Worm (Caenorhabditis elegans): ENCODE measurements around the gene C27D9.2.
A peak's percentile ranks its signal among the peaks of the same experiment; 100 is the strongest.

The C27D9.2 gene

DNA sequence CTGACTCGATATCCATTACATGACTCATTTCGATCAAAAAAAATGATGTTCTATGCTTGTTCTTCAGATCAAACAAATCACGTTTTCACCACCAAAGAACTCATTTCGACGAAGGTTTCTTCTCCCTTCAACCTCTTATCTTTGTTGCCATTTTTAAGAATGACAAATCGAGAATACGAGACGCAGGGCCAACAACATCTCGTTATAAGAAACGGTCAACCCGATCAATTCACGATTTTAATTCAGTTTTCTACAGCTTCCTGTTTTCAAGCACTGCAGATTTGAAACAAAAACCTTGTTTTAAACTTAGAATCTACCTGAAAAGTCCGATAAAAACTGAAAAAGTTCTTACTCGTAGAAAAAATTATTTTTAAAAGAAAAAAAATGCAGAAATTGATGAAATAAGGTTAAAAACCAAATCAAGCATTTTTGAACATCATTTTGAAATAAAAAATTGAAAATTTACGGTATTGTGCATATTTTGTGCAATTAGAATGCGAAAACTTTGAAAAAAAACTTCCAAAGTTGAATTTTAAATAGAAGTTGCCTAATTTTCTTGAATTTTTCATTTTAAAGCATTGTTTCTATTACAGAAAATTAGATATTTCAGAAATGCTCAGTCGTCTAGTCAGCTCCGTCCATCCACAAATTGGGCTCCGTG is 15.0 kb downstream of the C27D9.2 start, which contains the start of gene acs-11:
Gene acs-11 (plus strand): TSS at position 611 of the 661 bp plus-strand sequence.
- TF ChIP-seq Y55F3AM.14 (GFP tag; optimal IDR thresholded peaks at IDR 0.05): no peak
- TF ChIP-seq nhr-6 (tag; optimal IDR thresholded peaks at IDR 0.05): peak; percentile 0
- no peak for TF ChIP-seq snpc-4 (tag; optimal IDR thresholded peaks at IDR 0.05)
- TF ChIP-seq sma-3 (GFP tag; optimal IDR thresholded peaks at IDR 0.05): peak; percentile 11
- no peak for TF ChIP-seq nhr-237 (tag; optimal IDR thresholded peaks at IDR 0.05)
- TF ChIP-seq gmeb-1 (tag; optimal IDR thresholded peaks at IDR 0.05): peak; percentile 4
- no peak for TF ChIP-seq nhr-12 (tag; optimal IDR thresholded peaks at IDR 0.05)
- TF ChIP-seq lin-39 (tag; optimal IDR thresholded peaks at IDR 0.05): no peak
- no peak for TF ChIP-seq lin-13 (GFP tag; optimal IDR thresholded peaks at IDR 0.05)
- no peak for TF ChIP-seq aly-2 (tag; optimal IDR thresholded peaks at IDR 0.05)
- no peak for TF ChIP-seq ztf-1 (GFP tag; conservative IDR thresholded peaks at IDR 0.05)
- TF ChIP-seq mbf-1 (tag; optimal IDR thresholded peaks at IDR 0.05): no peak
- TF ChIP-seq unc-55 (GFP tag; optimal IDR thresholded peaks at IDR 0.05): no peak
- TF ChIP-seq fos-1 (tag; optimal IDR thresholded peaks at IDR 0.05): peak; percentile 69
- TF ChIP-seq unc-62 (GFP tag; optimal IDR thresholded peaks at IDR 0.05): no peak
- TF ChIP-seq lsy-2 (tag; optimal IDR thresholded peaks at IDR 0.05): no peak
- TF ChIP-seq ZK546.5 (tag; optimal IDR thresholded peaks at IDR 0.05): no peak
- peak; percentile 19 for TF ChIP-seq crh-2 (tag; optimal IDR thresholded peaks at IDR 0.05)
- TF ChIP-seq sem-4 (tag; optimal IDR thresholded peaks at IDR 0.05): no peak
- no peak for TF ChIP-seq F13H6.1 (tag; optimal IDR thresholded peaks at IDR 0.05)
- TF ChIP-seq mab-5 (tag; optimal IDR thresholded peaks at IDR 0.05): no peak
- TF ChIP-seq nhr-23 (tag; optimal IDR thresholded peaks at IDR 0.05): no peak
- TF ChIP-seq ztf-11 (tag; optimal IDR thresholded peaks at IDR 0.05): no peak
- no peak for TF ChIP-seq unc-39 (tag; optimal IDR thresholded peaks at IDR 0.05)
- no peak for TF ChIP-seq elt-1 (tag; optimal IDR thresholded peaks at IDR 0.05)
- TF ChIP-seq nhr-21 (tag; optimal IDR thresholded peaks at IDR 0.05): peak; percentile 28
- TF ChIP-seq zag-1 (tag; optimal IDR thresholded peaks at IDR 0.05): no peak

- TF ChIP-seq nhr-6 (tag; optimal IDR thresholded peaks at IDR 0.05): no peak
- TF ChIP-seq ztf-11 (tag; optimal IDR thresholded peaks at IDR 0.05): no peak
- TF ChIP-seq fos-1 (tag; optimal IDR thresholded peaks at IDR 0.05): peak; percentile 40
- peak; percentile 86 for TF ChIP-seq C34F6.9 (tag; optimal IDR thresholded peaks at IDR 0.05)
- no peak for TF ChIP-seq Y55F3AM.14 (GFP tag; optimal IDR thresholded peaks at IDR 0.05)
- TF ChIP-seq nhr-237 (tag; optimal IDR thresholded peaks at IDR 0.05): no peak
- TF ChIP-seq dmd-4 (tag; optimal IDR thresholded peaks at IDR 0.05): no peak
- TF ChIP-seq mdl-1 (tag; optimal IDR thresholded peaks at IDR 0.05): peak; percentile 73 to 88
- TF ChIP-seq lsy-2 (tag; optimal IDR thresholded peaks at IDR 0.05): peak; percentile 74 to 90
- TF ChIP-seq lin-39 (tag; optimal IDR thresholded peaks at IDR 0.05): no peak
- no peak for TF ChIP-seq aly-2 (tag; optimal IDR thresholded peaks at IDR 0.05)
- no peak for TF ChIP-seq ceh-82 (tag; optimal IDR thresholded peaks at IDR 0.05)
- no peak for TF ChIP-seq unc-62 (GFP tag; optimal IDR thresholded peaks at IDR 0.05)
- no peak for TF ChIP-seq elt-1 (tag; optimal IDR thresholded peaks at IDR 0.05)
- no peak for TF ChIP-seq nhr-12 (tag; optimal IDR thresholded peaks at IDR 0.05)
- peak; percentile 39 for TF ChIP-seq sem-4 (tag; optimal IDR thresholded peaks at IDR 0.05)
- peak; percentile 28 for TF ChIP-seq snpc-4 (tag; optimal IDR thresholded peaks at IDR 0.05)
- no peak for TF ChIP-seq ceh-16 (tag; optimal IDR thresholded peaks at IDR 0.05)
- TF ChIP-seq crh-2 (tag; optimal IDR thresholded peaks at IDR 0.05): peak; percentile 95
- peak; percentile 14 for TF ChIP-seq blmp-1 (tag; optimal IDR thresholded peaks at IDR 0.05; ENCODE audit: insufficient read depth)
- TF ChIP-seq nhr-11 (tag; optimal IDR thresholded peaks at IDR 0.05): no peak
- TF ChIP-seq skn-1 (tag; optimal IDR thresholded peaks at IDR 0.05): peak; percentile 32
- peak; percentile 35 for TF ChIP-seq mab-5 (tag; optimal IDR thresholded peaks at IDR 0.05)
- TF ChIP-seq peb-1 (tag; optimal IDR thresholded peaks at IDR 0.05): no peak
- peak; percentile 60 for TF ChIP-seq nhr-21 (tag; optimal IDR thresholded peaks at IDR 0.05)
- no peak for TF ChIP-seq unc-39 (tag; optimal IDR thresholded peaks at IDR 0.05)
- TF ChIP-seq elt-3 (tag; optimal IDR thresholded peaks at IDR 0.05): no peak
- TF ChIP-seq R02D3.7 (tag; optimal IDR thresholded peaks at IDR 0.05): no peak
- peak; percentile 87 for TF ChIP-seq sma-9 (GFP tag; optimal IDR thresholded peaks at IDR 0.05)
- TF ChIP-seq sma-9 (tag; optimal IDR thresholded peaks at IDR 0.05): no peak
- peak; percentile 75 for TF ChIP-seq sma-3 (GFP tag; optimal IDR thresholded peaks at IDR 0.05)
- TF ChIP-seq F13H6.1 (tag; optimal IDR thresholded peaks at IDR 0.05): peak; percentile 65
- TF ChIP-seq ZK546.5 (tag; optimal IDR thresholded peaks at IDR 0.05): peak; percentile 27
- TF ChIP-seq nhr-10 (tag; optimal IDR thresholded peaks at IDR 0.05): no peak
- TF ChIP-seq alr-1 (tag; optimal IDR thresholded peaks at IDR 0.05): no peak
- TF ChIP-seq lin-13 (GFP tag; optimal IDR thresholded peaks at IDR 0.05): peak; percentile 58
- no peak for TF ChIP-seq ztf-1 (GFP tag; conservative IDR thresholded peaks at IDR 0.05)
- TF ChIP-seq mbf-1 (tag; optimal IDR thresholded peaks at IDR 0.05): no peak
- peak; percentile 84 for TF ChIP-seq unc-55 (GFP tag; optimal IDR thresholded peaks at IDR 0.05)
- no peak for TF ChIP-seq ama-1 (optimal IDR thresholded peaks at IDR 0.05)
- peak; percentile 41 for TF ChIP-seq lin-11 (tag; optimal IDR thresholded peaks at IDR 0.05)
- no peak for TF ChIP-seq ztf-4 (tag; optimal IDR thresholded peaks at IDR 0.05)
- TF ChIP-seq nhr-25 (tag; optimal IDR thresholded peaks at IDR 0.05): peak; percentile 75
- no peak for TF ChIP-seq nhr-23 (tag; optimal IDR thresholded peaks at IDR 0.05)
- TF ChIP-seq gmeb-1 (tag; optimal IDR thresholded peaks at IDR 0.05): peak; percentile 95
- TF ChIP-seq zag-1 (tag; optimal IDR thresholded peaks at IDR 0.05): no peak
- TF ChIP-seq nhr-77 (tag; optimal IDR thresholded peaks at IDR 0.05): no peak
Observed at ce11 chrII:4739984-4740462, 16.6 kb downstream of the C27D9.2 start, which contains the start of gene eas-1. Gene eas-1, plus strand, starts transcription at chrII:4740412.
